Fruit fly (Drosophila melanogaster): Measurements from ENCODE around the gene Tim17a2.
A peak's percentile ranks its signal among the peaks of the same experiment; 100 is the strongest.

Gene Tim17a2

dm6 chr3R:5214162-5214916 lies 48.2 kb downstream of the Tim17a2 start (continued):
- TF ChIP-seq dac (GFP tag; optimal IDR thresholded peaks at IDR 0.05) (no peak), CG34406 (GFP tag; optimal IDR thresholded peaks at IDR 0.05) (no peak), CG32006 (GFP tag; optimal IDR thresholded peaks at IDR 0.05) (peak; percentile 44), CG9139 (GFP tag; optimal IDR thresholded peaks at IDR 0.05) (no peak), Met (GFP tag; optimal IDR thresholded peaks at IDR 0.05) (no peak), eg (GFP tag; IDR thresholded peaks at IDR 0.05) (peak; percentile 51; the same call in 1 of the 3 replicates), OdsH (GFP tag; optimal IDR thresholded peaks at IDR 0.05) (peak; percentile 13), topi (GFP tag; optimal IDR thresholded peaks at IDR 0.05) (no peak), svp (GFP tag) (no peak), Sox15 (GFP tag; optimal IDR thresholded peaks at IDR 0.05) (no peak), CG3919 (GFP tag; optimal IDR thresholded peaks at IDR 0.05) (no peak), Sox14 (GFP tag; optimal IDR thresholded peaks at IDR 0.05) (no peak), CG6792 (GFP tag; optimal IDR thresholded peaks at IDR 0.05) (no peak), fd85E (GFP tag; optimal IDR thresholded peaks at IDR 0.05) (no peak), CG8632 (GFP tag; optimal IDR thresholded peaks at IDR 0.05) (no peak), achi (GFP tag; optimal IDR thresholded peaks at IDR 0.05) (no peak), CG10631 (GFP tag; optimal IDR thresholded peaks at IDR 0.05) (no peak), CG6808 (GFP tag; optimal IDR thresholded peaks at IDR 0.05) (no peak), CG4318 (GFP tag; optimal IDR thresholded peaks at IDR 0.05) (no peak), CG7368 (GFP tag; optimal IDR thresholded peaks at IDR 0.05) (no peak), net (GFP tag; optimal IDR thresholded peaks at IDR 0.05) (no peak), CG31627 (GFP tag; optimal IDR thresholded peaks at IDR 0.05) (no peak), CG6276 (GFP tag; optimal IDR thresholded peaks at IDR 0.05) (no peak)

dm6 chr3R:5213309-5213708 lies 49.2 kb downstream of the Tim17a2 start:
- no peak for TF ChIP-seq CG11902 (GFP tag; optimal IDR thresholded peaks at IDR 0.05)
- TF ChIP-seq CG6808 (GFP tag; optimal IDR thresholded peaks at IDR 0.05), result peak; percentile 23
- TF ChIP-seq fd85E (GFP tag; optimal IDR thresholded peaks at IDR 0.05), result no peak
- TF ChIP-seq Eip75B (GFP tag; optimal IDR thresholded peaks at IDR 0.05), result no peak
- no peak for TF ChIP-seq fkh (GFP tag; optimal IDR thresholded peaks at IDR 0.05)
- TF ChIP-seq CG8319 (GFP tag; optimal IDR thresholded peaks at IDR 0.05), result no peak
- TF ChIP-seq CG1621 (tag; optimal IDR thresholded peaks at IDR 0.05), result peak; percentile 73
- TF ChIP-seq acj6 (GFP tag; optimal IDR thresholded peaks at IDR 0.05), result no peak
- no peak for TF ChIP-seq CG3032 (tag; optimal IDR thresholded peaks at IDR 0.05)
- TF ChIP-seq Met (GFP tag; optimal IDR thresholded peaks at IDR 0.05), result no peak
- peak; percentile 27 for TF ChIP-seq dsx (GFP tag; optimal IDR thresholded peaks at IDR 0.05; ENCODE audit: poor library complexity, severe bottlenecking)
- no peak for TF ChIP-seq CG15336 (GFP tag; IDR thresholded peaks at IDR 0.05)
- peak; percentile 13; the same call in 1 of the 3 replicates for TF ChIP-seq CG6163 (GFP tag; IDR thresholded peaks at IDR 0.05)
- TF ChIP-seq CG8119 (GFP tag; IDR thresholded peaks at IDR 0.05), result no peak
- no peak for TF ChIP-seq Sox14 (GFP tag; optimal IDR thresholded peaks at IDR 0.05)
- no peak for TF ChIP-seq Gug (GFP tag; IDR thresholded peaks at IDR 0.05)
- no peak for TF ChIP-seq topi (GFP tag; optimal IDR thresholded peaks at IDR 0.05)
- no peak for TF ChIP-seq Lpt (GFP tag; optimal IDR thresholded peaks at IDR 0.05)
- peak; percentile 15 for TF ChIP-seq CG6854 (GFP tag; optimal IDR thresholded peaks at IDR 0.05)
- peak; percentile 48 to 54 for TF ChIP-seq ss (GFP tag; optimal IDR thresholded peaks at IDR 0.05)
- 0 out of 3 replicates have a peak, but pooled peaks have one; percentile 19 for TF ChIP-seq eg (GFP tag; IDR thresholded peaks at IDR 0.05)

dm6 chr3R:5212759-5213053 lies 49.8 kb downstream of the Tim17a2 start:
- TF ChIP-seq Hr38 (GFP tag; optimal IDR thresholded peaks at IDR 0.05), result no peak
- no peak for TF ChIP-seq Sox15 (GFP tag; optimal IDR thresholded peaks at IDR 0.05)
- no peak for TF ChIP-seq OdsH (GFP tag; optimal IDR thresholded peaks at IDR 0.05)
- no peak for TF ChIP-seq cyc (GFP tag; optimal IDR thresholded peaks at IDR 0.05)
- TF ChIP-seq CG34406 (GFP tag; optimal IDR thresholded peaks at IDR 0.05), result no peak
- TF ChIP-seq CG11294 (GFP tag; IDR thresholded peaks at IDR 0.05), result no peak
- no peak for TF ChIP-seq Sox14 (GFP tag; optimal IDR thresholded peaks at IDR 0.05)
- no peak for TF ChIP-seq Eip75B (GFP tag; optimal IDR thresholded peaks at IDR 0.05)
- TF ChIP-seq acj6 (GFP tag; optimal IDR thresholded peaks at IDR 0.05), result no peak
- TF ChIP-seq CG6854 (GFP tag; optimal IDR thresholded peaks at IDR 0.05), result no peak
- no peak for TF ChIP-seq topi (GFP tag; optimal IDR thresholded peaks at IDR 0.05)
- TF ChIP-seq achi (GFP tag; optimal IDR thresholded peaks at IDR 0.05), result no peak
- no peak for TF ChIP-seq dsx (GFP tag; optimal IDR thresholded peaks at IDR 0.05; ENCODE audit: poor library complexity, severe bottlenecking)
